Worm (Caenorhabditis elegans): ENCODE results near the gene max-1.

DNA sequence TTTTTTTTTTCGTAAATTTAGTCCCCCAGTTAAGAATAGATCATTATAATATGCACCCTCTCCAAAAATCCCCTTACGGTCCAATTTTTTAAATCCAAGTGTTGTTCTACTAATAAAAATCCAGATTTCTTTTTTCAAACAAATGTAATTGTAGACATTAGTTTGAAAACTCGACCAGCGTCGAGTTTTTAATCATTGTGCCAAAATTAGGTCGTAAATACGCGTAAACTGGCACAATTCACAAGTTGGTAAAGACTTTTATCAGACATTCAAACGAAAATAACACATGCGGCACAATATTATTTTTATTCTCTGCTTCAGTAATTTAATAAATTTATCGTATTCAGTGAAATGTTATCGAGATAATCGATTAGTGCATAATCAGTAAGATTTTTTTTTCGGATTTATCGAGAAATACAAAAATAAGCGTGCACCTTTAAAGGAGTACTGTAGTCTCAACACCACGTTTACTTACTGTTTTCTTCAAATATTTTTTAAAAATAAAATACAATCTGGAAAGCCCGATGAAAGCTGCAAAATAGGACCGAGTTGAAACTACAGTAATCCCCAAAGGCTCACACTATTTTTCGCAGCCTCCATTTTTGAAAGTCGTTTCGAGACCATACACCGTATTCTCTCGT lies 29.8 kb downstream of the max-1 start, which contains the start of gene C34B4.4:
- TF ChIP-seq snpc-4 (GFP tag; optimal IDR thresholded peaks at IDR 0.05) = peak; percentile 26
- TF ChIP-seq snpc-4 (tag; optimal IDR thresholded peaks at IDR 0.05) = no peak
- TF ChIP-seq F10E7.11 (tag; optimal IDR thresholded peaks at IDR 0.05) = peak; percentile 58
- no peak for TF ChIP-seq ceh-91 (GFP tag; IDR thresholded peaks at IDR 0.05)
- no peak for TF ChIP-seq efl-1 (GFP tag; optimal IDR thresholded peaks at IDR 0.05)
- TF ChIP-seq F33H1.4 (GFP tag; IDR thresholded peaks at IDR 0.05) = no peak
- TF ChIP-seq aptf-3 (GFP tag; IDR thresholded peaks at IDR 0.05) = no peak
- TF ChIP-seq ceh-100 (GFP tag; IDR thresholded peaks at IDR 0.05) = no peak
- TF ChIP-seq Y53F4B.3 (GFP tag; IDR thresholded peaks at IDR 0.05) = no peak
- no peak for TF ChIP-seq ama-1 (optimal IDR thresholded peaks at IDR 0.05)
- no peak for TF ChIP-seq ama-1 (GFP tag; optimal IDR thresholded peaks at IDR 0.05)
- no peak for TF ChIP-seq nfya-1 (tag; optimal IDR thresholded peaks at IDR 0.05; ENCODE audit: borderline replicate concordance, insufficient read depth)
- TF ChIP-seq nhr-90 (tag; optimal IDR thresholded peaks at IDR 0.05) = no peak
- TF ChIP-seq lin-40 (tag; optimal IDR thresholded peaks at IDR 0.05) = no peak
- no peak for TF ChIP-seq cebp-1 (GFP tag; IDR thresholded peaks at IDR 0.05)
- no peak for TF ChIP-seq cebp-1 (tag; optimal IDR thresholded peaks at IDR 0.05)

Measured in whole organism, young adult.